Fruit fly (Drosophila melanogaster) whole organism, embryonic: ENCODE results near the gene eIF4A.

Experiments
- Asciz ChIP-seq: fragments of 200-800 bp; sonication (Bioruptor generic); optimal IDR thresholded peaks from 2 replicates; lab custom pipeline; 2017; ENCODE audit warnings: missing biosample characterization, mild to moderate bottlenecking, missing genetic modification characterization, missing genetic modification reagents
- BtbVII ChIP-seq: fragments of 200-800 bp; sonication (Bioruptor generic); optimal IDR thresholded peaks from 3 replicates; lab custom pipeline; 2017; ENCODE audit warnings: missing biosample characterization, mild to moderate bottlenecking, missing genetic modification characterization
- Bteb2 ChIP-seq: fragments of 200-800 bp; sonication (Bioruptor generic); optimal IDR thresholded peaks from 2 replicates; lab custom pipeline; 2016; ENCODE audit warnings: missing biosample characterization, missing genetic modification characterization
- CG10274 ChIP-seq: fragments of 200-800 bp; sonication (Bioruptor generic); optimal IDR thresholded peaks from 3 replicates; lab custom pipeline; 2017; ENCODE audit warnings: missing biosample characterization, mild to moderate bottlenecking, missing genetic modification characterization
- CG10543 ChIP-seq: fragments of 200-800 bp; sonication (Bioruptor generic); optimal IDR thresholded peaks from 3 replicates; lab custom pipeline; 2017; ENCODE audit warnings: missing biosample characterization, mild to moderate bottlenecking, missing genetic modification characterization, moderate library complexity
- CG11093 ChIP-seq: fragments of 200-800 bp; sonication (Bioruptor generic); IDR thresholded peaks from 3 replicates; pipeline ENCODE4 v1.3.6; 2022; ENCODE audit warnings: missing biosample characterization, missing genetic modification characterization
- CG11504 ChIP-seq: fragments of 200-800 bp; sonication (Bioruptor generic); optimal IDR thresholded peaks from 3 replicates; lab custom pipeline; 2019; ENCODE audit warnings: missing biosample characterization, mild to moderate bottlenecking, missing genetic modification characterization, moderate library complexity
- CG12744 ChIP-seq: fragments of 200-800 bp; sonication (Bioruptor generic); optimal IDR thresholded peaks from 2 replicates; lab custom pipeline; 2016; ENCODE audit warnings: missing biosample characterization, missing genetic modification characterization
- CG12769 ChIP-seq: fragments of 200-800 bp; sonication (Bioruptor generic); optimal IDR thresholded peaks from 2 replicates; lab custom pipeline; 2019; ENCODE audit warnings: missing biosample characterization, mild to moderate bottlenecking, missing genetic modification characterization, moderate library complexity
- CG14965 ChIP-seq: fragments of 200-800 bp; sonication (Bioruptor generic); optimal IDR thresholded peaks from 2 replicates; lab custom pipeline; 2016; ENCODE audit warnings: missing biosample characterization, missing genetic modification characterization, borderline replicate concordance
- CG15479 ChIP-seq: fragments of 200-800 bp; sonication (Bioruptor generic); optimal IDR thresholded peaks from 3 replicates; lab custom pipeline; 2019; ENCODE audit warnings: missing biosample characterization, mild to moderate bottlenecking, missing genetic modification characterization, moderate library complexity
- CG3065 ChIP-seq: fragments of 200-800 bp; sonication (Bioruptor generic); optimal IDR thresholded peaks from 2 replicates; lab custom pipeline; 2016; ENCODE audit warnings: missing biosample characterization, missing genetic modification characterization
- CG34422 ChIP-seq: fragments of 200-800 bp; sonication (Bioruptor generic); IDR thresholded peaks from 3 replicates; pipeline ENCODE4 v1.3.6; 2022; ENCODE audit warnings: missing biosample characterization, missing genetic modification characterization
- CG3838 ChIP-seq: fragments of 200-800 bp; sonication (Bioruptor generic); optimal IDR thresholded peaks from 3 replicates; lab custom pipeline; 2016; ENCODE audit warnings: missing biosample characterization, missing genetic modification characterization
- CG43689 ChIP-seq: fragments of 200-800 bp; sonication (Bioruptor generic); IDR thresholded peaks from 2 replicates; pipeline ENCODE4 v1.3.6; 2022; ENCODE audit warnings: missing biosample characterization, missing genetic modification characterization
- CG4404 ChIP-seq: fragments of 200-800 bp; sonication (Bioruptor generic); IDR thresholded peaks from 2 replicates; pipeline ENCODE4 v1.3.6; 2022; ENCODE audit warnings: missing biosample characterization, missing genetic modification characterization
- CG6272 ChIP-seq: fragments of 200-800 bp; sonication (Bioruptor generic); IDR thresholded peaks from 2 replicates; pipeline ENCODE4 v1.3.6; 2022; ENCODE audit warnings: missing biosample characterization, missing genetic modification characterization
- CG6813 ChIP-seq: fragments of 200-800 bp; sonication (Bioruptor generic); optimal IDR thresholded peaks from 2 replicates; lab custom pipeline; 2017; ENCODE audit warnings: missing biosample characterization, missing genetic modification characterization, mild to moderate bottlenecking, moderate library complexity, missing genetic modification reagents
- CG7372 ChIP-seq: fragments of 200-800 bp; sonication (Bioruptor generic); IDR thresholded peaks from 2 replicates; pipeline ENCODE4 v1.3.6; 2022; ENCODE audit warnings: missing biosample characterization, missing genetic modification characterization
- D ChIP-seq, 2 experiments: fragments of 200-800 bp in 1 of 2; fragments of >200 bp in 1 of 2; sonication (Bioruptor generic) in 1 of 2; optimal IDR thresholded peaks; 2 replicates in 1 of 2; 3 replicates in 1 of 2; lab custom pipeline; 2017; ENCODE audit warnings: mild to moderate bottlenecking in 1 of 2, missing biosample characterization in 1 of 2, missing genetic modification characterization in 1 of 2, missing genetic modification reagents in 1 of 2
- Dad ChIP-seq: fragments of 200-800 bp; sonication (Bioruptor generic); optimal IDR thresholded peaks from 3 replicates; lab custom pipeline; 2016; ENCODE audit warnings: missing biosample characterization, missing genetic modification characterization
- Dip2 ChIP-seq: fragments of 200-800 bp; sonication (Bioruptor generic); IDR thresholded peaks from 2 replicates; pipeline ENCODE4 v1.3.6; 2022; ENCODE audit warnings: missing biosample characterization, missing genetic modification characterization
- Dp ChIP-seq: fragments of 200-800 bp; sonication (Bioruptor generic); optimal IDR thresholded peaks from 2 replicates; lab custom pipeline; 2018; ENCODE audit warnings: missing biosample characterization, mild to moderate bottlenecking, missing genetic modification characterization, moderate library complexity
- Drgx ChIP-seq: fragments of 200-800 bp; sonication (Bioruptor generic); IDR thresholded peaks from 2 replicates; pipeline ENCODE4 v1.3.6; 2022; ENCODE audit warnings: missing biosample characterization, missing genetic modification characterization
- Ets65A ChIP-seq: fragments of 200-800 bp; sonication (Bioruptor generic); peaks from one replicate; lab custom pipeline; 2016; ENCODE audit warnings: missing biosample characterization, missing genetic modification characterization
- Gsc ChIP-seq: fragments of 200-800 bp; sonication (Bioruptor generic); IDR thresholded peaks from 2 replicates; pipeline ENCODE4 v1.3.6; 2022; ENCODE audit warnings: missing biosample characterization, missing genetic modification characterization
- Gug ChIP-seq: fragments of 200-800 bp; sonication (Bioruptor generic); IDR thresholded peaks from 4 replicates; pipeline ENCODE4 v1.3.6; 2022; ENCODE audit warnings: missing biosample characterization, missing genetic modification characterization
- HLH4C ChIP-seq: fragments of 200-800 bp; sonication (Bioruptor generic); IDR thresholded peaks from 3 replicates; pipeline ENCODE4 v1.3.6; 2022; ENCODE audit warnings: missing biosample characterization, missing genetic modification characterization; ENCODE audit not compliant: partially characterized antibody
- Hmr ChIP-seq: fragments of 200-800 bp; sonication (Bioruptor generic); optimal IDR thresholded peaks from 3 replicates; lab custom pipeline; 2017; ENCODE audit warnings: mild to moderate bottlenecking, missing biosample characterization, missing genetic modification reagents, missing genetic modification characterization
- Hsf ChIP-seq: fragments of 200-800 bp; sonication (Bioruptor generic); optimal IDR thresholded peaks from 3 replicates; lab custom pipeline; 2016; ENCODE audit warnings: missing biosample characterization, missing genetic modification characterization
- Lhr ChIP-seq: fragments of 200-800 bp; sonication (Bioruptor generic); optimal IDR thresholded peaks from 3 replicates; lab custom pipeline; 2017; ENCODE audit warnings: mild to moderate bottlenecking, missing biosample characterization, missing genetic modification reagents, missing genetic modification characterization
- Mad ChIP-seq: fragments of 200-800 bp; sonication (Bioruptor generic); optimal IDR thresholded peaks from 2 replicates; lab custom pipeline; 2016; ENCODE audit warnings: missing biosample characterization, missing genetic modification characterization
- Opbp ChIP-seq: fragments of 200-800 bp; sonication (Bioruptor generic); IDR thresholded peaks from 3 replicates; pipeline ENCODE4 v1.3.6; 2022; ENCODE audit warnings: missing biosample characterization, missing genetic modification characterization; ENCODE audit not compliant: partially characterized antibody
- Rfx ChIP-seq: fragments of 200-800 bp; sonication (Bioruptor generic); IDR thresholded peaks from 2 replicates; pipeline ENCODE4 v1.3.6; 2022; ENCODE audit warnings: missing biosample characterization, missing genetic modification characterization
- Tbp ChIP-seq: fragments of >200 bp; optimal IDR thresholded peaks from 2 replicates; lab custom pipeline; 2018; ENCODE audit warnings: missing biosample characterization, missing genetic modification characterization
- ara ChIP-seq: fragments of 200-800 bp; sonication (Bioruptor generic); IDR thresholded peaks from 2 replicates; pipeline ENCODE4 v1.3.6; 2022; ENCODE audit warnings: missing biosample characterization, missing genetic modification characterization
- ase ChIP-seq: fragments of 200-800 bp; sonication (Bioruptor generic); IDR thresholded peaks from 3 replicates; pipeline ENCODE4 v1.3.6; 2022; ENCODE audit warnings: missing biosample characterization, missing genetic modification characterization
- chn ChIP-seq: fragments of 200-800 bp; sonication (Bioruptor generic); optimal IDR thresholded peaks from 2 replicates; lab custom pipeline; 2016; ENCODE audit warnings: missing biosample characterization, missing genetic modification characterization
- crp ChIP-seq, 2 experiments: fragments of 200-800 bp; sonication (Bioruptor generic); optimal IDR thresholded peaks; 2 replicates in 1 of 2; 3 replicates in 1 of 2; lab custom pipeline; 2017; ENCODE audit warnings: missing biosample characterization in 2 of 2, missing genetic modification characterization in 2 of 2, mild to moderate bottlenecking in 1 of 2, moderate library complexity in 1 of 2
- dan ChIP-seq: fragments of 200-800 bp; sonication (Bioruptor generic); IDR thresholded peaks from 2 replicates; pipeline ENCODE4 v1.3.6; 2022; ENCODE audit warnings: missing biosample characterization, missing genetic modification characterization
- dpn ChIP-seq, 2 experiments: fragments of 200-800 bp; sonication (Bioruptor generic); optimal IDR thresholded peaks; 3 replicates each; lab custom pipeline; 2016; ENCODE audit warnings: missing biosample characterization in 2 of 2, missing genetic modification characterization in 2 of 2
- ewg ChIP-seq: fragments of 200-800 bp; sonication (Bioruptor generic); optimal IDR thresholded peaks from 3 replicates; lab custom pipeline; 2017; ENCODE audit warnings: mild to moderate bottlenecking, missing biosample characterization, missing genetic modification reagents, missing genetic modification characterization
- gsb-n ChIP-seq: fragments of 200-800 bp; sonication (Bioruptor generic); optimal IDR thresholded peaks from 3 replicates; lab custom pipeline; 2018; ENCODE audit warnings: missing biosample characterization, mild to moderate bottlenecking, missing genetic modification characterization
- hbn ChIP-seq: fragments of 200-800 bp; sonication (Bioruptor generic); IDR thresholded peaks from 2 replicates; pipeline ENCODE4 v1.3.6; 2022; ENCODE audit warnings: missing biosample characterization, missing genetic modification characterization; ENCODE audit not compliant: partially characterized antibody
- oc ChIP-seq: fragments of 200-800 bp; sonication (Bioruptor generic); optimal IDR thresholded peaks from 2 replicates; lab custom pipeline; 2018; ENCODE audit warnings: missing biosample characterization, mild to moderate bottlenecking, missing genetic modification characterization, moderate library complexity
- pzg ChIP-seq: fragments of 200-800 bp; sonication (Bioruptor generic); optimal IDR thresholded peaks from 3 replicates; lab custom pipeline; 2018; ENCODE audit warnings: missing biosample characterization, mild to moderate bottlenecking, missing genetic modification characterization, moderate library complexity
- seq ChIP-seq: fragments of 200-800 bp; sonication (Bioruptor generic); IDR thresholded peaks from 2 replicates; pipeline ENCODE4 v1.3.6; 2022; ENCODE audit warnings: missing biosample characterization, missing genetic modification characterization
- sisA ChIP-seq: fragments of 200-800 bp; sonication (Bioruptor generic); IDR thresholded peaks from 2 replicates; pipeline ENCODE4 v1.3.6; 2022; ENCODE audit warnings: missing biosample characterization, missing genetic modification characterization
- so ChIP-seq: fragments of 200-800 bp; sonication (Bioruptor generic); IDR thresholded peaks from 3 replicates; pipeline ENCODE4 v1.3.6; 2022; ENCODE audit warnings: missing biosample characterization, missing genetic modification characterization
- unc-4 ChIP-seq: fragments of 200-800 bp; sonication (Bioruptor generic); IDR thresholded peaks from 2 replicates; pipeline ENCODE4 v1.3.6; 2022; ENCODE audit warnings: missing biosample characterization, missing genetic modification characterization; ENCODE audit not compliant: partially characterized antibody
- zfh1 ChIP-seq: fragments of 200-800 bp; sonication (Bioruptor generic); IDR thresholded peaks from 3 replicates; pipeline ENCODE4 v1.3.6; 2022; ENCODE audit warnings: missing biosample characterization, missing genetic modification characterization

Gene eIF4A

DNA sequence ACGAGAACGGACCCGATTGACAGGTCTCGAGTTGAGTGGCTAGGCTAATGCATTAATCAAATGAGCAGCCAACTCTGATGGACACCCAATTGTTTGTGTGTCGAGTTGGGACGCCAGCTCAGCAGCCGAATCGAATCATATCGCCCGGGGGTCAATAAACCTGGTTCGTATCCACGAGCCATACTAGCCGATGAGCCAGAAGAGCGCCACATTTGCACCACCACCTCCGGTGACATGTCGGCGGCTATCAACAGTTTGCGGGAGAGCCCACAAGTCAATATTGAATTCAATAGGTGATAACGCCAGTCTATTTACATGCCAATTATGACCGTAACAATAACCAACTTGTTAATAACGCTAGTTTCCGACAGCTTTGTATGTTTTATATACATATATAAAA lies 7.4 kb upstream of the eIF4A start (continued):
- TF ChIP-seq chn (GFP tag; lab: Kevin White, UChicago) = no peak
- no peak for TF ChIP-seq sisA (GFP tag; lab: Robert Waterston, UW)
- peak; percentile 36; the same call in 1 of the 2 replicates for TF ChIP-seq Rfx (GFP tag; lab: Robert Waterston, UW)
- peak; percentile 81 for TF ChIP-seq Hmr (GFP tag; lab: Kevin White, UChicago)
- peak; percentile 72 for TF ChIP-seq BtbVII (GFP tag; lab: Kevin White, UChicago)
- peak; percentile 79 for TF ChIP-seq CG12769 (tag; lab: Kevin White, UChicago)
- no peak for TF ChIP-seq Dp (GFP tag; lab: Kevin White, UChicago)
- no peak for TF ChIP-seq Dip2 (GFP tag; lab: Robert Waterston, UW)
- TF ChIP-seq Dad = no peak
- no peak for TF ChIP-seq D (optimal IDR thresholded peaks at IDR 0.05; lab: Kevin White, UChicago)
- TF ChIP-seq D (GFP tag; optimal IDR thresholded peaks at IDR 0.05; lab: Kevin White, UChicago) = peak; percentile 46
- TF ChIP-seq Mad (GFP tag; lab: Kevin White, UChicago) = no peak
- TF ChIP-seq Gsc (GFP tag; lab: Robert Waterston, UW) = no peak
- TF ChIP-seq CG43689 = 0 out of 2 replicates have a peak, but pooled peaks have one; percentile 15
- peak; percentile 84 for TF ChIP-seq CG10543 (GFP tag; lab: Kevin White, UChicago)
- no peak for TF ChIP-seq dpn (GFP tag; optimal IDR thresholded peaks at IDR 0.05; lab: Kevin White, UChicago)
- TF ChIP-seq CG12744 (GFP tag; lab: Kevin White, UChicago) = no peak
- TF ChIP-seq Tbp = no peak
- TF ChIP-seq oc (tag; lab: Kevin White, UChicago) = no peak
- no peak for TF ChIP-seq CG7372 (GFP tag; lab: Robert Waterston, UW)
- TF ChIP-seq HLH4C (GFP tag; lab: Robert Waterston, UW) = no peak
- TF ChIP-seq Drgx = no peak
- TF ChIP-seq crp (GFP tag; optimal IDR thresholded peaks at IDR 0.05; lab: Kevin White, UChicago) = no peak
- peak; percentile 20; the same call in 1 of the 3 replicates for TF ChIP-seq CG34422 (GFP tag; lab: Robert Waterston, UW)
- TF ChIP-seq Bteb2 = no peak
- no peak for TF ChIP-seq CG14965 (GFP tag; lab: Kevin White, UChicago)
- TF ChIP-seq hbn (GFP tag; lab: Robert Waterston, UW) = no peak
- peak; percentile 39; the same call in 1 of the 2 replicates for TF ChIP-seq ara (GFP tag; lab: Robert Waterston, UW)
- TF ChIP-seq Lhr = peak; percentile 23
- TF ChIP-seq seq = peak; percentile 73
- no peak for TF ChIP-seq CG10274 (GFP tag; lab: Kevin White, UChicago)
- TF ChIP-seq unc-4 (GFP tag; lab: Robert Waterston, UW) = no peak
- TF ChIP-seq ewg (GFP tag; lab: Kevin White, UChicago) = peak; percentile 14
- TF ChIP-seq Opbp (GFP tag; lab: Robert Waterston, UW) = no peak
- no peak for TF ChIP-seq ase
- TF ChIP-seq CG3065 = no peak
- peak; percentile 73 for TF ChIP-seq CG6813
- no peak for TF ChIP-seq CG15479 (GFP tag; lab: Kevin White, UChicago)
- no peak for TF ChIP-seq Ets65A
- no peak for TF ChIP-seq Hsf (GFP tag; lab: Kevin White, UChicago)
- no peak for TF ChIP-seq zfh1
- TF ChIP-seq gsb-n (tag; lab: Kevin White, UChicago) = peak; percentile 57
- no peak for TF ChIP-seq CG6272 (GFP tag; lab: Robert Waterston, UW)
- TF ChIP-seq pzg (GFP tag; lab: Kevin White, UChicago) = no peak
- no peak for TF ChIP-seq dan (GFP tag; lab: Robert Waterston, UW)
- TF ChIP-seq Asciz = peak; percentile 79
- TF ChIP-seq CG11093 (GFP tag; lab: Robert Waterston, UW) = no peak
- peak; percentile 35 for TF ChIP-seq CG11504 (tag; lab: Kevin White, UChicago)
- peak; percentile 38; the same call in 1 of the 3 replicates for TF ChIP-seq so (GFP tag; lab: Robert Waterston, UW)
- no peak for TF ChIP-seq CG4404 (GFP tag; lab: Robert Waterston, UW)
- TF ChIP-seq Gug (GFP tag; lab: Robert Waterston, UW) = no peak
- no peak for TF ChIP-seq CG3838 (GFP tag; lab: Kevin White, UChicago)
